Worm (Caenorhabditis elegans): ENCODE measurements around the gene C56C10.7.

- TF ChIP-seq ceh-43 (GFP tag; optimal IDR thresholded peaks at IDR 0.05) (no peak), ces-1 (GFP tag; optimal IDR thresholded peaks at IDR 0.05) (no peak), snpc-4 (tag; optimal IDR thresholded peaks at IDR 0.05) (no peak), pha-4 (tag; optimal IDR thresholded peaks at IDR 0.05) (no peak), ceh-83 (GFP tag; optimal IDR thresholded peaks at IDR 0.05) (no peak), unc-120 (tag; optimal IDR thresholded peaks at IDR 0.05; ENCODE audit: poor library complexity, severe bottlenecking) (no peak)
Measured at ce11 chrII:6636136-6636535, 48.8 kb upstream of the C56C10.7 start, which contains the start of gene T19D12.5.

All from whole organism, mixed stage, embryonic.